Worm (Caenorhabditis elegans) whole organism, L4 larva: ENCODE results near the gene M01B2.8.
"Not testable (repeated sequence)": the region's sequence is repeated elsewhere in the genome, so short reads cannot be mapped to it uniquely, and the experiment has no call there.

Experiments used
- F26F4.8 ChIP-seq: fragments of 200-800 bp; sonication (Bioruptor generic); conservative IDR thresholded peaks from 2 replicates; pipeline ENCODE4 v1.3.6; 2022; ENCODE audit warnings: missing genetic modification characterization, missing compliant biosample characterization
- fkh-10 ChIP-seq: fragments of 150-350 bp; optimal IDR thresholded peaks from 2 replicates; lab custom pipeline; 2014; ENCODE audit warnings: missing biosample characterization, missing genetic modification reagents, missing genetic modification characterization
- lin-1 ChIP-seq: fragments of 200-800 bp; sonication (Bioruptor generic); IDR thresholded peaks from 2 replicates; pipeline ENCODE4 v1.3.6; 2022; ENCODE audit warnings: missing genetic modification reagents, missing genetic modification characterization, missing compliant biosample characterization
- lin-15B ChIP-seq: fragments of 150-350 bp; sonication (generic microtip); optimal IDR thresholded peaks from 3 replicates; lab custom pipeline; 2014; ENCODE audit warnings: missing biosample characterization, missing genetic modification characterization
- lin-29 ChIP-seq: fragments of 200-800 bp; sonication (Bioruptor generic); IDR thresholded peaks from 2 replicates; pipeline ENCODE4 v1.3.6; 2022; ENCODE audit warnings: missing genetic modification reagents, missing genetic modification characterization, missing compliant biosample characterization
- mxl-2 ChIP-seq: fragments of 200-800 bp; sonication (Bioruptor generic); conservative IDR thresholded peaks from 2 replicates; pipeline ENCODE4 v1.3.6; 2022; ENCODE audit warnings: missing genetic modification reagents, missing genetic modification characterization, missing compliant biosample characterization
- nhr-25 ChIP-seq: sonication (generic microtip); optimal IDR thresholded peaks from 2 replicates; lab custom pipeline; 2017; ENCODE audit warnings: missing genetic modification characterization, mild to moderate bottlenecking, missing compliant biosample characterization, antibody characterized with exemption, moderate library complexity, borderline replicate concordance; ENCODE audit not compliant: insufficient read depth
- nhr-6 ChIP-seq: fragments of 150-350 bp; optimal IDR thresholded peaks from 2 replicates; lab custom pipeline; 2014; ENCODE audit warnings: missing biosample characterization, missing genetic modification characterization
- pqm-1 ChIP-seq: sonication (generic microtip); optimal IDR thresholded peaks from 2 replicates; lab custom pipeline; 2017; ENCODE audit warnings: missing biosample characterization, missing genetic modification characterization
- skn-1 ChIP-seq: fragments of 150-350 bp; optimal IDR thresholded peaks from 2 replicates; lab custom pipeline; 2014; ENCODE audit warnings: missing biosample characterization, missing genetic modification characterization
- tag-97 ChIP-seq: fragments of 200-800 bp; sonication (Bioruptor generic); IDR thresholded peaks from 2 replicates; pipeline ENCODE4 v1.3.6; 2022; ENCODE audit warnings: missing genetic modification characterization, missing compliant biosample characterization
- unc-62 ChIP-seq, 3 experiments: fragments of 150-350 bp in 1 of 3; sonication (generic microtip); optimal IDR thresholded peaks in 2 of 3; peaks in 1 of 3; 1 replicate in 1 of 3; 2 replicates in 2 of 3; lab custom pipeline; 2014 to 2017; ENCODE audit warnings: missing biosample characterization in 3 of 3, missing genetic modification characterization in 3 of 3, missing genetic modification reagents in 3 of 3, missing genotype in 1 of 3
- zag-1 ChIP-seq: fragments of 150-350 bp; optimal IDR thresholded peaks from 2 replicates; lab custom pipeline; 2014; ENCODE audit warnings: missing biosample characterization, missing genetic modification characterization
- ztf-11 ChIP-seq: fragments of 150-350 bp; optimal IDR thresholded peaks from 2 replicates; lab custom pipeline; 2014; ENCODE audit warnings: missing biosample characterization, missing genetic modification characterization

ce11 chrV:15256669-15257068, 3.3 kb upstream of the M01B2.8 start, which contains the start of gene srsx-39:
- not testable (repeated sequence) for TF ChIP-seq lin-15B (tag; lab: Kevin White, UChicago); tag-97 (GFP tag; lab: Robert Waterston, UW); fkh-10 (GFP tag; lab: Kevin White, UChicago); F26F4.8 (GFP tag; lab: Robert Waterston, UW); lin-1 (GFP tag; lab: Robert Waterston, UW); pqm-1 (tag; lab: Kevin White, UChicago); mxl-2; lin-29 (GFP tag; lab: Robert Waterston, UW); zag-1 (tag; lab: Kevin White, UChicago); nhr-25 (tag; lab: Kevin White, UChicago); skn-1 (tag; lab: Kevin White, UChicago); unc-62 (GFP tag; optimal IDR thresholded peaks at IDR 0.05 in 1 of 2; lab: Kevin White, UChicago); unc-62 (tag; optimal IDR thresholded peaks at IDR 0.05; lab: Kevin White, UChicago); ztf-11 (tag; lab: Kevin White, UChicago); nhr-6 (tag; lab: Kevin White, UChicago)
